Fruit fly (Drosophila melanogaster) whole organism, embryonic: ENCODE results near the gene Dhdds.

Experiments used
- Abd-B ChIP-seq: fragments of 200-800 bp; sonication (Bioruptor generic); optimal IDR thresholded peaks from 2 replicates; lab custom pipeline; 2018; ENCODE audit warnings: missing biosample characterization, mild to moderate bottlenecking, missing genetic modification characterization, moderate library complexity
- Atf3 ChIP-seq: fragments of 200-800 bp; sonication (Bioruptor generic); optimal IDR thresholded peaks from 3 replicates; lab custom pipeline; 2016; ENCODE audit warnings: missing biosample characterization, missing genetic modification characterization
- B-H1 ChIP-seq: fragments of 200-800 bp; sonication (Bioruptor generic); IDR thresholded peaks from 3 replicates; pipeline ENCODE4 v1.3.6; 2022; ENCODE audit warnings: missing biosample characterization, missing genetic modification characterization
- C15 ChIP-seq: fragments of 200-800 bp; sonication (Bioruptor generic); IDR thresholded peaks from 3 replicates; pipeline ENCODE4 v1.3.6; 2022; ENCODE audit warnings: missing biosample characterization, missing genetic modification characterization
- CG10543 ChIP-seq: fragments of 200-800 bp; sonication (Bioruptor generic); optimal IDR thresholded peaks from 3 replicates; lab custom pipeline; 2017; ENCODE audit warnings: missing biosample characterization, mild to moderate bottlenecking, missing genetic modification characterization, moderate library complexity
- CG11723 ChIP-seq: fragments of 200-800 bp; sonication (Bioruptor generic); optimal IDR thresholded peaks from 2 replicates; lab custom pipeline; 2017; ENCODE audit warnings: missing biosample characterization, mild to moderate bottlenecking, missing genetic modification characterization
- CG12219 ChIP-seq: fragments of 200-800 bp; sonication (Bioruptor generic); optimal IDR thresholded peaks from 3 replicates; lab custom pipeline; 2018; ENCODE audit warnings: missing biosample characterization, mild to moderate bottlenecking, missing genetic modification characterization
- CG12299 ChIP-seq: fragments of 200-800 bp; sonication (Bioruptor generic); optimal IDR thresholded peaks from 2 replicates; lab custom pipeline; 2018; ENCODE audit warnings: missing biosample characterization, mild to moderate bottlenecking, missing genetic modification characterization
- CG14667 ChIP-seq: fragments of 200-800 bp; sonication (Bioruptor generic); IDR thresholded peaks from 2 replicates; pipeline ENCODE4 v1.3.6; 2022; ENCODE audit warnings: missing biosample characterization, missing genetic modification characterization
- CG14860 ChIP-seq: fragments of 200-800 bp; sonication (Bioruptor generic); IDR thresholded peaks from 3 replicates; pipeline ENCODE4 v1.3.6; 2022; ENCODE audit warnings: missing biosample characterization, missing genetic modification characterization; ENCODE audit not compliant: partially characterized antibody
- CG1647 ChIP-seq: fragments of 200-800 bp; sonication (Bioruptor generic); optimal IDR thresholded peaks from 3 replicates; lab custom pipeline; 2016; ENCODE audit warnings: missing biosample characterization, missing genetic modification characterization
- CG1792 ChIP-seq: fragments of 200-800 bp; sonication (Bioruptor generic); optimal IDR thresholded peaks from 2 replicates; lab custom pipeline; 2016; ENCODE audit warnings: missing biosample characterization, missing genetic modification characterization
- CG2889 ChIP-seq: fragments of 200-800 bp; sonication (Bioruptor generic); IDR thresholded peaks from 3 replicates; pipeline ENCODE4 v1.3.6; 2022; ENCODE audit warnings: missing biosample characterization, missing genetic modification characterization
- CG3847 ChIP-seq: fragments of 200-800 bp; sonication (Bioruptor generic); IDR thresholded peaks from 2 replicates; pipeline ENCODE4 v1.3.6; 2022; ENCODE audit warnings: missing biosample characterization, missing genetic modification characterization
- CG6683 ChIP-seq: fragments of 200-800 bp; sonication (Bioruptor generic); optimal IDR thresholded peaks from 2 replicates; lab custom pipeline; 2017; ENCODE audit warnings: missing biosample characterization, mild to moderate bottlenecking, missing genetic modification characterization, missing genetic modification reagents
- CG6765 ChIP-seq: fragments of 200-800 bp; sonication (Bioruptor generic); optimal IDR thresholded peaks from 3 replicates; lab custom pipeline; 2017; ENCODE audit warnings: missing biosample characterization, mild to moderate bottlenecking, missing genetic modification characterization
- CG6813 ChIP-seq: fragments of 200-800 bp; sonication (Bioruptor generic); optimal IDR thresholded peaks from 2 replicates; lab custom pipeline; 2017; ENCODE audit warnings: missing biosample characterization, missing genetic modification characterization, mild to moderate bottlenecking, moderate library complexity, missing genetic modification reagents
- CG8281 ChIP-seq: fragments of 200-800 bp; sonication (Bioruptor generic); optimal IDR thresholded peaks from 2 replicates; lab custom pipeline; 2018; ENCODE audit warnings: missing biosample characterization, mild to moderate bottlenecking, missing genetic modification characterization, moderate library complexity
- CG8290 ChIP-seq, 3 experiments: fragments of 200-800 bp; sonication (Bioruptor generic); optimal IDR thresholded peaks; 2 replicates each; lab custom pipeline; 2016 to 2019; ENCODE audit warnings: missing biosample characterization in 3 of 3, missing genetic modification characterization in 3 of 3, mild to moderate bottlenecking in 2 of 3, moderate library complexity in 1 of 3
- CG8388 ChIP-seq: fragments of 200-800 bp; sonication (Bioruptor generic); optimal IDR thresholded peaks from 2 replicates; lab custom pipeline; 2019; ENCODE audit warnings: missing biosample characterization, mild to moderate bottlenecking, missing genetic modification characterization, moderate library complexity
- CG8478 ChIP-seq: fragments of >200 bp; optimal IDR thresholded peaks from 2 replicates; lab custom pipeline; 2018
- CG9437 ChIP-seq: fragments of 200-800 bp; sonication (Bioruptor generic); optimal IDR thresholded peaks from 2 replicates; lab custom pipeline; 2018; ENCODE audit warnings: missing biosample characterization, mild to moderate bottlenecking, missing genetic modification characterization
- CkIIα-i1 ChIP-seq: fragments of 200-800 bp; sonication (Bioruptor generic); IDR thresholded peaks from 2 replicates; pipeline ENCODE4 v1.3.6; 2022; ENCODE audit warnings: missing biosample characterization, missing genetic modification characterization
- Dp ChIP-seq: fragments of 200-800 bp; sonication (Bioruptor generic); optimal IDR thresholded peaks from 2 replicates; lab custom pipeline; 2018; ENCODE audit warnings: missing biosample characterization, mild to moderate bottlenecking, missing genetic modification characterization, moderate library complexity
- Fer2 ChIP-seq: fragments of 200-800 bp; sonication (Bioruptor generic); optimal IDR thresholded peaks from 2 replicates; lab custom pipeline; 2018; ENCODE audit warnings: missing biosample characterization, mild to moderate bottlenecking, missing genetic modification characterization, moderate library complexity
- MBD-R2 ChIP-seq: fragments of 200-800 bp; sonication (Bioruptor generic); IDR thresholded peaks from 2 replicates; pipeline ENCODE4 v1.3.6; 2022; ENCODE audit warnings: missing biosample characterization, missing genetic modification characterization
- Max ChIP-seq: fragments of 200-800 bp; sonication (Bioruptor generic); optimal IDR thresholded peaks from 2 replicates; lab custom pipeline; 2016; ENCODE audit warnings: missing biosample characterization, mild to moderate bottlenecking, missing genetic modification characterization
- NC2β ChIP-seq: fragments of 200-800 bp; sonication (Bioruptor generic); optimal IDR thresholded peaks from 2 replicates; lab custom pipeline; 2016; ENCODE audit warnings: missing biosample characterization, missing genetic modification characterization
- Nf-YB ChIP-seq: fragments of 200-800 bp; sonication (Bioruptor generic); optimal IDR thresholded peaks from 3 replicates; lab custom pipeline; 2019; ENCODE audit warnings: missing biosample characterization, mild to moderate bottlenecking, missing genetic modification characterization, moderate library complexity
- Side ChIP-seq: fragments of 200-800 bp; sonication (Bioruptor generic); optimal IDR thresholded peaks from 2 replicates; lab custom pipeline; 2016; ENCODE audit warnings: missing biosample characterization, missing genetic modification characterization
- ab ChIP-seq: fragments of 200-800 bp; sonication (Bioruptor generic); optimal IDR thresholded peaks from 2 replicates; lab custom pipeline; 2016; ENCODE audit warnings: missing biosample characterization, missing genetic modification characterization
- az2 ChIP-seq: fragments of 200-800 bp; sonication (Bioruptor generic); optimal IDR thresholded peaks from 3 replicates; lab custom pipeline; 2016; ENCODE audit warnings: missing biosample characterization, missing genetic modification characterization
- cad ChIP-seq: fragments of >200 bp; optimal IDR thresholded peaks from 2 replicates; lab custom pipeline; 2017; ENCODE audit warnings: missing biosample characterization, missing genetic modification characterization
- dimm ChIP-seq: fragments of 200-800 bp; sonication (Bioruptor generic); IDR thresholded peaks from 2 replicates; pipeline ENCODE4 v1.3.6; 2022; ENCODE audit warnings: missing biosample characterization, missing genetic modification characterization
- dmrt99B ChIP-seq: fragments of 200-800 bp; sonication (Bioruptor generic); optimal IDR thresholded peaks from 2 replicates; lab custom pipeline; 2018; ENCODE audit warnings: missing biosample characterization, mild to moderate bottlenecking, missing genetic modification characterization, moderate library complexity
- gcm2 ChIP-seq: fragments of 200-800 bp; sonication (Bioruptor generic); optimal IDR thresholded peaks from 2 replicates; lab custom pipeline; 2016; ENCODE audit warnings: missing biosample characterization, missing genetic modification characterization
- gem ChIP-seq: fragments of 200-800 bp; sonication (Bioruptor generic); optimal IDR thresholded peaks from 2 replicates; lab custom pipeline; 2019; ENCODE audit warnings: missing biosample characterization, mild to moderate bottlenecking, missing genetic modification characterization, moderate library complexity
- grau ChIP-seq: fragments of 200-800 bp; optimal IDR thresholded peaks from 3 replicates; lab custom pipeline; 2019; ENCODE audit warnings: missing biosample characterization, mild to moderate bottlenecking, missing genetic modification characterization, moderate library complexity
- gsb-n ChIP-seq: fragments of 200-800 bp; sonication (Bioruptor generic); optimal IDR thresholded peaks from 3 replicates; lab custom pipeline; 2018; ENCODE audit warnings: missing biosample characterization, mild to moderate bottlenecking, missing genetic modification characterization
- jigr1 ChIP-seq: fragments of 200-800 bp; sonication (Bioruptor generic); IDR thresholded peaks from 3 replicates; pipeline ENCODE4 v1.3.6; 2022; ENCODE audit warnings: missing biosample characterization, missing genetic modification characterization
- lmd ChIP-seq: fragments of 200-800 bp; sonication (Bioruptor generic); IDR thresholded peaks from 2 replicates; pipeline ENCODE4 v1.3.6; 2022; ENCODE audit warnings: missing biosample characterization, missing genetic modification characterization
- lola ChIP-seq, 3 experiments: fragments of >200 bp in 2 of 3; fragments of 200-800 bp in 1 of 3; sonication (Bioruptor generic) in 1 of 3; optimal IDR thresholded peaks; 2 replicates each; lab custom pipeline; 2017 to 2019; ENCODE audit warnings: missing biosample characterization in 3 of 3, missing genetic modification characterization in 3 of 3, mild to moderate bottlenecking in 1 of 3, moderate library complexity in 1 of 3
- mam ChIP-seq: fragments of 200-800 bp; sonication (Bioruptor generic); optimal IDR thresholded peaks from 3 replicates; lab custom pipeline; 2016; ENCODE audit warnings: missing biosample characterization, missing genetic modification characterization
- oc ChIP-seq: fragments of 200-800 bp; sonication (Bioruptor generic); optimal IDR thresholded peaks from 2 replicates; lab custom pipeline; 2018; ENCODE audit warnings: missing biosample characterization, mild to moderate bottlenecking, missing genetic modification characterization, moderate library complexity
- pnt ChIP-seq: fragments of 200-800 bp; sonication (Bioruptor generic); optimal IDR thresholded peaks from 3 replicates; lab custom pipeline; 2016; ENCODE audit warnings: missing biosample characterization, missing genetic modification characterization
- sd ChIP-seq: fragments of 200-800 bp; sonication (Bioruptor generic); optimal IDR thresholded peaks from 3 replicates; lab custom pipeline; 2018; ENCODE audit warnings: missing biosample characterization, mild to moderate bottlenecking, missing genetic modification characterization, moderate library complexity
- shn ChIP-seq: fragments of 200-800 bp; sonication (Bioruptor generic); optimal IDR thresholded peaks from 3 replicates; lab custom pipeline; 2016; ENCODE audit warnings: missing biosample characterization, missing genetic modification characterization
- stc ChIP-seq: fragments of 200-800 bp; sonication (Bioruptor generic); IDR thresholded peaks from 2 replicates; pipeline ENCODE4 v1.3.6; 2022; ENCODE audit warnings: missing biosample characterization, missing genetic modification characterization
- ttk ChIP-seq: fragments of 200-800 bp; sonication (Bioruptor generic); IDR thresholded peaks from 2 replicates; pipeline ENCODE4 v2.1.2; 2022; ENCODE audit warnings: missing biosample characterization, missing genetic modification characterization
- vvl ChIP-seq: fragments of 200-800 bp; sonication (Bioruptor generic); IDR thresholded peaks from 2 replicates; pipeline ENCODE4 v1.3.6; 2022; ENCODE audit warnings: missing biosample characterization, missing genetic modification characterization

The Dhdds gene

DNA sequence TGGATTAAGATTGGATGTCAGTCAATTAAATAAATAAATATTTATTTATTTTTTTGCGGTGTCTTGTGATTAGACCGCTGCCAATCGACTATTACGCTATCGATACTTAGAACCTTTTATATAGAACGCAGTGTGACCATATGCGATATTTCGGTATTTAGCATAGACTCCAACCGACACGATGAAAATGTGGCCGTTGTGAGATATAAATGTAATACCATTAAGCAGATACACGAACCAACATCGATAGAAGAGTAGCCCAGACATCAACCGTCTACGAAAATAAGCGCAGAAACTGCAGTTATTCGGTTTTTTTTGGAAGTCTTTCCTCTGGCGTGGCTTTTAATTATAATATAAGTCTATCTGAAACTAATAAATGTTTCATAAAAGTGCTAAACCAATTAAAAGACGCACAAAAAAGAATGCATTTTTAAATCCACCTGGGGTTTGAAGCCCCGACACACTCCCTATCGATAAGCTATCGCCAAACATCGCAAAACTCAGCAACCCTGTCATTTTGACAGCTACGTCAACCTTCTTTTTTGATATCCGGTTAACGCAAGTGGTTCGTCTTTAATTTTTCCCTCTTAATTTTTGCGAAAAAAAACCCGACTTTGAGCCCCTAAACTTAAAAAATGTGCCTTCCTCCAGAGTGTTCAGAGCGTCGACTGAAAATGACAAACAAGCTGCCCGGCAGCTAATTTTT, at the start of gene Dhdds, which contains the start of gene RpS14a (continued):
- TF ChIP-seq jigr1 (GFP tag; lab: Robert Waterston, UW) (no peak), CG1792 (GFP tag; lab: Kevin White, UChicago) (no peak), B-H1 (GFP tag; lab: Robert Waterston, UW) (no peak; the same call in 2 of the 3 replicates), CG14860 (peak; percentile 48; the same call in 2 of the 3 replicates), CG6765 (GFP tag; lab: Kevin White, UChicago) (peak; percentile 57), CG8290 (GFP tag; optimal IDR thresholded peaks at IDR 0.05; lab: Kevin White, UChicago) (peak; percentile 56), CG8290 (tag; optimal IDR thresholded peaks at IDR 0.05; lab: Kevin White, UChicago) (peak; percentile 17 to 35), Dp (GFP tag; lab: Kevin White, UChicago) (peak; percentile 54), CG10543 (peak; percentile 65), cad (GFP tag; lab: Kevin White, UChicago) (no peak), CG6813 (GFP tag; lab: Kevin White, UChicago) (peak; percentile 41), stc (GFP tag; lab: Robert Waterston, UW) (no peak), Atf3 (GFP tag; lab: Kevin White, UChicago) (peak; percentile 1), mam (GFP tag; lab: Kevin White, UChicago) (peak; percentile 35), vvl (GFP tag; lab: Robert Waterston, UW) (peak; percentile 17; the same call in 1 of the 2 replicates), dimm (GFP tag; lab: Robert Waterston, UW) (no peak), CG14667 (GFP tag; lab: Robert Waterston, UW) (no peak), lola (GFP tag; optimal IDR thresholded peaks at IDR 0.05; lab: Kevin White, UChicago) (peak in 1 of 3 experiments; percentile 52), ttk (no peak), Abd-B (GFP tag; lab: Kevin White, UChicago) (no peak), az2 (peak; percentile 17), CkIIα-i1 (GFP tag; lab: Robert Waterston, UW) (no peak), CG8478 (lab: Kevin White, UChicago) (peak; percentile 86), CG6683 (GFP tag; lab: Kevin White, UChicago) (no peak), pnt (GFP tag; lab: Kevin White, UChicago) (no peak), CG9437 (GFP tag; lab: Kevin White, UChicago) (peak; percentile 71), CG11723 (GFP tag; lab: Kevin White, UChicago) (peak; percentile 55), oc (tag; lab: Kevin White, UChicago) (no peak), gcm2 (GFP tag; lab: Kevin White, UChicago) (no peak), C15 (GFP tag; lab: Robert Waterston, UW) (no peak), CG3847 (GFP tag; lab: Robert Waterston, UW) (peak; percentile 47), ab (GFP tag; lab: Kevin White, UChicago) (no peak), grau (peak; percentile 49), shn (GFP tag; lab: Kevin White, UChicago) (peak; percentile 4), CG12299 (tag; lab: Kevin White, UChicago) (no peak), gsb-n (peak; percentile 57), CG8281 (tag; lab: Kevin White, UChicago) (no peak), NC2β (GFP tag; lab: Kevin White, UChicago) (peak; percentile 88), Nf-YB (GFP tag; lab: Kevin White, UChicago) (peak; percentile 18), CG2889 (no peak), MBD-R2 (peak; percentile 49; the same call in 1 of the 2 replicates), CG12219 (GFP tag; lab: Kevin White, UChicago) (peak; percentile 28), dmrt99B (no peak), gem (peak; percentile 36), lmd (GFP tag; lab: Robert Waterston, UW) (no peak), Side (GFP tag; lab: Kevin White, UChicago) (peak; percentile 45), CG8388 (GFP tag; lab: Kevin White, UChicago) (peak; percentile 45), CG1647 (GFP tag; lab: Kevin White, UChicago) (no peak), Fer2 (tag; lab: Kevin White, UChicago) (no peak), sd (tag; lab: Kevin White, UChicago) (peak; percentile 9), Max (GFP tag; lab: Kevin White, UChicago) (peak; percentile 56)
